Fruit fly (Drosophila melanogaster) Kc167 (cell line): ENCODE data around the gene Cyp4e3.

ENCODE experiments used
- Myc ChIP-seq: fragments of >200 bp; optimal IDR thresholded peaks from 2 replicates; lab custom pipeline; 2017; ENCODE audit warnings: missing external identifiers
- Sin3A ChIP-seq: fragments of >200 bp; optimal IDR thresholded peaks from 2 replicates; lab custom pipeline; 2018; ENCODE audit warnings: missing external identifiers
- h ChIP-seq: fragments of >200 bp; optimal IDR thresholded peaks from 3 replicates; lab custom pipeline; 2018; ENCODE audit warnings: missing external identifiers
- insv ChIP-seq: fragments of >200 bp; optimal IDR thresholded peaks from 3 replicates; lab custom pipeline; 2018; ENCODE audit warnings: missing external identifiers
- psq ChIP-seq: fragments of >200 bp; optimal IDR thresholded peaks from 2 replicates; lab custom pipeline; 2017; ENCODE audit warnings: missing external identifiers
- ttk ChIP-seq: sonication (Bioruptor generic); optimal IDR thresholded peaks from 2 replicates; lab custom pipeline; 2017; ENCODE audit warnings: missing external identifiers

The Cyp4e3 gene

DNA sequence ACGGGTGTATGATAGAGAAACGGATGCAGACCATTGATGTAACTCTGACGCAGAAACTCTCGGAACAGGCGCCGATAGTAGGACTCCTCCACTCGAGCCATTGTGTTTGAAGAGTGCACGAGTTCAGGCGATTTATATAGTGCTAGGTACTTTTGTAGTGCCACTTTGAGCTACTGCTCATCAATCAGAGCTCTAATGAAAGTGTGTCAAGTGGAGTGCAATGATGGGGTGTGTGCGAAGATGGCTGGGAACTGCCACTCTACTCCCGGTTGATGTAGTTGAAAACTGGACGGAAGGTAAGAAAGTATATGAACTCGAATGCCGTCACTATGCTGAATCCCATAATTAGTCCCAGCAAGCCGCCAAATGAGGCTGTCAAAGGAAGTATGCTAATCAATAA, 21.0 kb upstream of the Cyp4e3 start, which contains the start of gene ppk18:
TSS of gene ppk18 (minus strand) at position 101 of the 400 bp plus-strand sequence.
- TF ChIP-seq ttk (no peak), insv (lab: Kevin White, UChicago) (no peak), h (lab: Kevin White, UChicago) (no peak), Sin3A (lab: Kevin White, UChicago) (no peak), psq (lab: Kevin White, UChicago) (no peak), Myc (lab: Kevin White, UChicago) (no peak)

DNA sequence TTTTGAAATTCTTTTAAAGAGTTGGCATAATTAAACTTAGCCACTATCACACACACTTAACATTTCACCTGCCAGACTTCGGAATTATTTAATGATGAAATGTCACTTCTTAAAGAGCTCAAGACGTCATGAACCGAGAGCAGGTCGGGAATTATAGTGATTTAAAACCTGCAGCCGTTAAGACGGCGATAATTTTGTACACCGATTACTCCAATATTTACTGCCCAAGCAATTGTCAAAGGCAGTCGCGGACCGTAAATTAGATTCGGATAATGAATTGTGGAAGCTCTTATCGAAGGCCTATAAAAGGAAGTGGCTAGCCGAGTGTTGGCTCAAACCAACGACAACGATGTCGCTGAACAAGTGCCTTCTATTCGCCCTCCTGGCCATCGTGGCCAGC, 18.9 kb upstream of the Cyp4e3 start, which contains the start of gene CG17633:
TSS of gene CG17633 (plus strand) at position 326 of the 400 bp plus-strand sequence.
- TF ChIP-seq psq (lab: Kevin White, UChicago) = no peak
- TF ChIP-seq h (lab: Kevin White, UChicago) = no peak
- no peak for TF ChIP-seq ttk
- TF ChIP-seq insv (lab: Kevin White, UChicago) = no peak
- no peak for TF ChIP-seq Myc (lab: Kevin White, UChicago)
- TF ChIP-seq Sin3A (lab: Kevin White, UChicago) = no peak

DNA sequence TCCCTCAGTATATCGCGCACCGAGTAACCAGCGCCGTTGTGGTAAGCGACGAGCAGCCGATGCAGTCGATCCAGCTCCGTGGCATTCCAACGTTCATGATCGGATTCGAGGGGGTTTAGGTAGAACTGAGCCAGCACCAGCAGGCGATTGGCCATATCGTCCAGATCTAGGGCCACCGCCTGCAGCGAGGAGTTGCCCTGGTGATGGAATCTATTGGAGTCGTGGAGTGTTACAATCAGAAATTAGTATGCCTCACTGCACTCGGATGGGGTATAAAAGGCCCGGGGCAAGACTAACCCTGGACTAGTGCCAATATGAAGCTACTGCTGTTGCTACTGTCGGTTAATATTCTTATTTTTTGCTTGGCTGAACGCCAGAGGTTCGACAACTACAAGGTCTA, 16.9 kb upstream of the Cyp4e3 start, which contains the start of gene CG4017:
TSS of gene CG4017 (plus strand) at position 301 of the 400 bp plus-strand sequence.
- TF ChIP-seq insv (lab: Kevin White, UChicago) (no peak), Myc (lab: Kevin White, UChicago) (no peak), Sin3A (lab: Kevin White, UChicago) (no peak), psq (lab: Kevin White, UChicago) (no peak), ttk (no peak), h (lab: Kevin White, UChicago) (no peak)

DNA sequence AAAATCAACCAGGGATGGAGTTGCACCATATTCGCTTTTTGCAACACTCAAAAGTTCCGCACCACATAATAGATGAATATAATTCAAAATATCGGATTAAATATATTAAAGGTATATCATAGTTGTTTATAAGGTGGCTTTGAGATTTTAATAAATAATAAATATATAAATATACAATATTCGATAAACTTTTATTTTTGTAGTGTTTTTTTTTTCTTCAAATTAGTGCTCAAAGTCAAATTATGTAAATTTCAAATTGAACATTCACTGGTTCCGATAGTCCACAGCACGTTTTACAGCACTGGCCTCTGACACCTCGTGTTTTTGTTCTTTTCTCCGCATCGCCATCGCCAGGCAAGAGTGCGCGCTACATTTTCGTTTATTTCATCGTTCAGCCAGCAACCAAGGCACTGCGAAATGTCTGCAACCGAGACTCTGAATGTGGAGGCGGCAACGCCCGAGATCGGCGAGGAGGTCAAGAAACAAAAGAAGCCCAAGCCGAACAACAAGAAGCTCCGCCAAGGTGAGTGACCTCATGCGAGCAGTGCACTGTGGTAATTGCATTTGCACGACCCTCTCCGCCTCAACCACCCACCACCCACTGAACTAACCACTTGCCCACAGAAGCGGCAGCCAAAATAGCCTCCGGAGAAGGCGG, 13.5 kb upstream of the Cyp4e3 start, which contains the start of the genes Taf11 and und:
TSS of gene Taf11 (minus strand) at position 51 of the 658 bp plus-strand sequence.
TSS of gene und (plus strand) at position 158 of the 658 bp plus-strand sequence.
- TF ChIP-seq Sin3A (lab: Kevin White, UChicago) (no peak), ttk (no peak), insv (lab: Kevin White, UChicago) (no peak), h (lab: Kevin White, UChicago) (no peak), psq (lab: Kevin White, UChicago) (no peak), Myc (lab: Kevin White, UChicago) (no peak)

DNA sequence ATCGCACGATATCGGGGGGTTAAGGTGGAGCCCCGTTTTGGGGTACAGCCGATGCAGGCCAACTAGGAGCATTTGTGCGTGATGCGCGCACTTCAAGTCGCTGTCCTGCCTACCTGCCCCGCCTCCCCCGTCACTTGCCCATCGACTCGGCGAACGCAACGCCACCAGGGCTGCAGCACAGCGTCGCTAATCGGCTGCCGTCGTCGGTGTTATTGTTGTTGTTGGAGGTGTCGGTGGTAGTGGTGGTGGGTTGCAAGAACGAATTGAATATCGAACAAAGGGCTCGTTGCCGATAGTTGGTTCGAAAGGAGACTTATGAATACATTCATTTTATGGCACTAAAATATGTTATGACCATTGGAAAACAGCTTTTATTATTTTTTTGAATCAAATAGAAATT, 9.0 kb upstream of the Cyp4e3 start:
- TF ChIP-seq psq (lab: Kevin White, UChicago) (no peak), ttk (no peak), Myc (lab: Kevin White, UChicago) (no peak), insv (lab: Kevin White, UChicago) (no peak), Sin3A (lab: Kevin White, UChicago) (no peak)

DNA sequence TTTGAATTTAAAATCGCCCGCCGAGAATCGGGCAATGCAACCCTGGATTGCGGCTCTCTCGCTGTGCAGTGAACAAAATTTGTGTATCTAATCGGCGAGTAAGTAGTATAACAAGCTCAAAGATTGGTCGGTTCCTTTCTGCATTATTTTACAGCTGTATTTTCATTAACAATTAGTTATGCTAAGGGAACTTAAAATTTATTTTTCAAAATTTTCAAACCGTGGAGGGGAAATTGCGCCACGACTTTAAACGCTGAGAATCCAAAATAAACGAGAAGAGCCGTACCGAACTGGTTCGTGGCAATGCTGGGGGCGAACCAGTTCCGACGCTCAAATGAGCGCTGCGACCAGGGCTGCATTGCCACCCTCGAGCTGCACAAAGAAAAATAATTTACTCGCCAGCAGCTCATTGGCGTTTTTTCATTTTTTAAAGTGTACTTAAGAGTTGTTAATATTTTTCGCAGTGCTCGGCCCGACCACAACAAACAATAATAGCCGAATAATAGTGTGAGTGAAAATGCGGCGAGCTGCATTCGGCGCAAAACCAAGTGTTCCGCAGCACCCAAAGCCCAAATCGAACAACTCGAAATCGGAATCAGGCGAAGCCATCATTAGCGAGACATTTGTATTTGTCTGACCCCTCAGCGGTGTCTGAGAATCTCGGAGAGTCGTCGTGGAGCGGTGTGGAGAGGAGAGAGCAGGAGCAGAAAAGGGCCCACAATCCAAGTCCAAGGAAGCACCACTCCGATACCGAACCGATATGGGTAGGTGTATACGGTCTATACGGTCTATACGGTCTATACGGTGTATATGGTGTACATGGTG, 8.3 kb upstream of the Cyp4e3 start, which contains the start of gene zf30C:
TSS of gene zf30C (plus strand) at position 353 of the 825 bp plus-strand sequence.
- no peak for TF ChIP-seq insv (lab: Kevin White, UChicago)
- no peak for TF ChIP-seq ttk
- TF ChIP-seq psq (lab: Kevin White, UChicago) = no peak
- no peak for TF ChIP-seq Sin3A (lab: Kevin White, UChicago)
- no peak for TF ChIP-seq Myc (lab: Kevin White, UChicago)
- no peak for TF ChIP-seq h (lab: Kevin White, UChicago)

DNA sequence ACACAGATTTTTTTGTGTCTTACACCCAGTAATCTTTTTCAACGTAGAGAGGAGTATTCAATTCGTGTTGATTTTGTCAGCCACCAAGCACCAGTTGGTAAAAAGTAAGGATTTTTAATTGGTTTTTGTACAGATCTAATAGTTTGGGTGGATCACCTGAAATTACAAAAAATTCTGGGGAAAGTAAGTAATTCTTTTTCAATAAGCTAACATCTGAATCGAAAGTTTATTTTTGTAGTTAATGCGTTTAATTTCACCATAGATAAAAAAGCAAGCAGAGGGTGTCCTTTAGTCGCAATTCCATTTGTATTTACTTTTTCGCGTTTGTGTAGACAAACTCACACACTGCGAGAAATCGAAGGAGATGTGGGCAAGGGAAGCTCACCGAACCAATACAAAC, 4.9 kb upstream of the Cyp4e3 start:
- no peak for TF ChIP-seq ttk
- TF ChIP-seq Sin3A (lab: Kevin White, UChicago) = no peak
- no peak for TF ChIP-seq insv (lab: Kevin White, UChicago)
- no peak for TF ChIP-seq Myc (lab: Kevin White, UChicago)
- no peak for TF ChIP-seq h (lab: Kevin White, UChicago)
- no peak for TF ChIP-seq psq (lab: Kevin White, UChicago)

DNA sequence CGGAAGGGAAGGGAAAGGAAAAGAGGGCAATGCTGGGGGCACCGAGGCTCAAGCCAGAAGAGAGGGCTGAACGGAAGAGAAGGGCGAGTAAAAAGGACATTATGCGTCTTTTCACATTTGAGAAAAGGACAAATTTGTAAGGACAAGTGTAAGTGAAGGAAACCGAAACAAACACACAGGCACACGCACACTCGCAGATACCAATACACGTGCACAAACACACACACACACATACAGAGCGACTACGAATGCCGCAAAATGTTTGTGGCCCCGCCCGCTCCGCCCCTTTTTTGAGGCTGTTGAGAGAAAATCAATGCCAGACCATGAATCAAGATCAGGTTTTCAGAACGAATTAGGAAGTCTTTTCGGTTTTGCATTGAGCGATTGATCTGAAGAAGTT, 3.5 kb upstream of the Cyp4e3 start:
- TF ChIP-seq Sin3A (lab: Kevin White, UChicago) (no peak), h (lab: Kevin White, UChicago) (no peak), ttk (no peak), Myc (lab: Kevin White, UChicago) (no peak), insv (lab: Kevin White, UChicago) (no peak), psq (lab: Kevin White, UChicago) (no peak)

DNA sequence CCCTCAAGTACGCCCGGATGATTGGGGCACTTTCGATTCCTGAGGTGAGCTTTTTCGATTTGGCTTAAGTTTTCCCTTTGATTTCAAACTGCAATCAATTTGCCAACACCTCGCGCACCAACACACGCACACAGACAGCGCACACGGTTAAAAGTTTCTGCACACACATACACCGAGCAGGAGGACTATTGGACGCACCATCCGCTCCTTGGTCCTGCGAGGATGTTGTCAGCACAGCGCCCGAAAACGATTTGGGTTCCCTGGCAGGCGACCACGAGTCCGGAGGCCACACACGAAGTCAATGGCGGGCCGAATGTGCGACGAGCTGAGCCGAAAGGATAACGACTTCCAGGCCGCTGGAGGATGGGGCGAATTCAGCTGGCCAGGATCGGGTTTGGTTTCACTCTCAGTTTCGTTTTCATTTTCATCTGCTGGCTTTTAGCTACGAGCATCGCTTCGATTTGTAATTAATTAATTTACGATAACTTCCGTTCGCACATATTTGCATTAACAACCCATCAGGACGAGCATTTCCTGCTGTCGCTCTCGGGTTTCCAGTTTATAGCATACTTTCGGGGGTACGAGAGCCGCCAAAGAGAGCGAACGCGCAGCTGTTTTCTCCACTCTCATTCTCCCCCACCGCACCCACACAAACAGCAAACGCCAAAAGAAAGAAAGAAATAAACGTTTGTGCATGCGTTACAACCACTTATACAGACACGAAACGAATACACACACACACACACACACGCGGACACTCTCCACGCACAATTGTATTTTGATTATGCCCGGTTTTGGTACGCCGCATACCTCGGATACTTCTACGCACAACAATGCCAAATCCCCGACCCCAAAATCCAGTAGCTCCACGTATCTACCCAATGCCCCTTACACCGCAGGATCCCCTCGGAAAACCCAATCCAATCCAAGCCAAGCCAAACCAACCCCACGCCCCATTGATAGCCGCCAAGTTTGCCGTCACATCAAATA, 3.3 kb downstream of the Cyp4e3 start, which contains the start of gene Nckx30C:
TSS of gene Nckx30C (minus strand) at position 260 of the 990 bp plus-strand sequence.
- TF ChIP-seq insv (lab: Kevin White, UChicago) = no peak
- TF ChIP-seq Sin3A (lab: Kevin White, UChicago) = no peak
- no peak for TF ChIP-seq Myc (lab: Kevin White, UChicago)
- no peak for TF ChIP-seq h (lab: Kevin White, UChicago)
- no peak for TF ChIP-seq ttk
- no peak for TF ChIP-seq psq (lab: Kevin White, UChicago)

DNA sequence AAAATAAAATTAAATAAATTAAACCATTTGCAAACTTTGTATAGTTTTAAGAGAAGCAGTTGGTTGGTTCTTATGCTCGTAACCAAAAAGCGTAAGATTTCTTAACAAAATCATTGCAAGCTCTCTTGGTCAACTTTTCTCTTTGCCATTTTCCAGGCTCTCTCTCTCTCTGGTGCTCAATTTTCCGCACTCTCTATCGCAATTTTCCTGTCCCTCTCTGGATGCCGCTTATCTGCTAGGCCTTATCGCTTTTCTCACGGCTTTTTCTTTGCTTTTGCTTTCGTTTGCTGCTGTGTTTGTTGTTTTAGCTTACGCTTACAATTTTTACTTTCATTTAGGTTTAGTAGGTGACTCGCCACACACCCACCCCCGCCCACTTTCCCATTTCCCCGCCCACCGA, 5.2 kb downstream of the Cyp4e3 start:
- TF ChIP-seq psq (lab: Kevin White, UChicago) (no peak), h (lab: Kevin White, UChicago) (no peak), ttk (no peak), insv (lab: Kevin White, UChicago) (no peak)
